Fruit fly (Drosophila melanogaster) S2 (cell line): ENCODE measurements around the gene CG13982.

Experiments
- CG8478 ChIP-seq: fragments of >200 bp; optimal IDR thresholded peaks from 2 replicates; lab custom pipeline; 2018
- CTCF ChIP-seq, 2 experiments: fragments of >200 bp; optimal IDR thresholded peaks; 2 replicates each; lab custom pipeline; 2018

CG13982 gene

DNA sequence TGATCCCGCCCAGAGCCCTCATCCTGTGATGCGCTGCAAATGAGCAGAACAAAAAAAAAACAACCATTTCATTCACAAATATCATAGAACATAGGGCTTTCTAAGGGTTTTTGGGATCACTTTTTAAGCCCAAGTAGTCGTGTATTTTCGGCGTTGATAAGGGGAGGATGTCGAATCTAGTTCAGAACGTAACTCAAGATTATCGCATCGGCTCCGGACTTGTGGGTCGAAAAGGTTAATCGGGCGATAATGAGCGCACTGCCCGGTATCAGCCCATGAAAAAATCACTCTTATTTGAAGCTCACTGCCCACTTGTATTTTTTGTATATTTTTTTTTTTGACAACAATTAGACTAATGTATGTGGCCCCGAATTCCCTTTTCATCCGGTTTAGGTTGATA lies 10.4 kb downstream of the CG13982 start:
- TF ChIP-seq CTCF (optimal IDR thresholded peaks at IDR 0.05; lab: Kevin White, UChicago): no peak
- TF ChIP-seq CG8478 (lab: Kevin White, UChicago): no peak

DNA sequence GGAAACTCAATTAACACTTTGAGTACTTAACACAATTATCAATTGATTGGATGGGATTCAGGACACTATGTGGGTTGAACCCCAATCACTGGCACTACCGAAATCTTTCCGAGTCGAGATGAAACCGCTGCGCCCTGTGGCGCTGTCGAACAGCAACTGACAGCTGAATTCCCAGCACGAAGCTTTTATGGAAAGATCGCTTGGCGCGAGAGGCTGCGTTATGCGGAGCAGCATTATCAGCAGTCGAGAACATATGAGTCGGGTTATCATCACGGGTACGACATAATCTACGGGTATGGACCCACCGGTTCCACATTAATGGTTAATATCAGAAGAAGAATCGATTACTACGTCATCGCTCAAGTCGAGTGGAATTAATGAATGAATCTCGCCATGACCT lies 11.0 kb downstream of the CG13982 start, which contains the start of gene Tig:
Tig (minus strand) TSS at position 163 of the 400 bp plus-strand sequence.
- TF ChIP-seq CTCF (optimal IDR thresholded peaks at IDR 0.05; lab: Kevin White, UChicago): no peak
- TF ChIP-seq CG8478 (lab: Kevin White, UChicago): no peak

DNA sequence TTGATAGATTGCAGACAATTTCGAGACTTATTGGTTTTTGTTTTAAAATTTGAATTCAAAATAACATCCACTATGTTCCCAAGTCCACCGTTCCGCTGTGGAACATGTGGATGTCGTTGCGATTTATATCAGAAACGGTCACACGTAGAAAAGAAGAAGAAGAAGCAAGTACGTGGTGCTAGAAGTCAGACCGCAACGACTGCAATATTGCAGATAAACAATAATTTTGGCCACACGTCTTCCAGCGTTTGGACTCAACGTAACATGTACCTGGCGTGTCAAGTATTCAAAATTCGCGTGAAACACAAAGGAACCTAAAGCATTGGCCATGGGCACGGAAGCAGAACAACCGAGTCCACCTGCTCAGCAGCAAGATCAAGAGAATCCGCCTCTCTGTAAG lies 12.1 kb downstream of the CG13982 start, which contains the start of gene Fic:
Fic (plus strand) TSS at position 139 of the 400 bp plus-strand sequence.
- TF ChIP-seq CTCF (optimal IDR thresholded peaks at IDR 0.05; lab: Kevin White, UChicago) (no peak), CG8478 (lab: Kevin White, UChicago) (no peak)

DNA sequence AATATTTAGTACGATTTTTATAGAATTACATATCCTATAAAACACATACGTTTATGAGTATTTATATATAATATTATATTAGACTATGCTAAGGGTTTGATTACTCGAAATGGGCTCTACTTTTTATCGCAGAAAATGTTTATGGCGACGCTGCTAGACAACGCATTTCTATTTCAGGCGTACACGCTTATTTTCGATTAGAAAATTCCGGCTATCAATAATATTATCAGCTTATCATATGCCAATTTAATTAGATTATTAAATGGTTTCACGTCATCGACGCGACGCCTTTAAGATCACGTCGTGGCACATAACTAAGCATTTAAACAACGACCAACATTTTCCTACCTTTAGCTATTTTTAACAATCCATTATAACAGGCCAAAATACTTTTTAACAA lies 14.2 kb downstream of the CG13982 start:
- TF ChIP-seq CTCF (optimal IDR thresholded peaks at IDR 0.05; lab: Kevin White, UChicago) (no peak), CG8478 (lab: Kevin White, UChicago) (no peak)

DNA sequence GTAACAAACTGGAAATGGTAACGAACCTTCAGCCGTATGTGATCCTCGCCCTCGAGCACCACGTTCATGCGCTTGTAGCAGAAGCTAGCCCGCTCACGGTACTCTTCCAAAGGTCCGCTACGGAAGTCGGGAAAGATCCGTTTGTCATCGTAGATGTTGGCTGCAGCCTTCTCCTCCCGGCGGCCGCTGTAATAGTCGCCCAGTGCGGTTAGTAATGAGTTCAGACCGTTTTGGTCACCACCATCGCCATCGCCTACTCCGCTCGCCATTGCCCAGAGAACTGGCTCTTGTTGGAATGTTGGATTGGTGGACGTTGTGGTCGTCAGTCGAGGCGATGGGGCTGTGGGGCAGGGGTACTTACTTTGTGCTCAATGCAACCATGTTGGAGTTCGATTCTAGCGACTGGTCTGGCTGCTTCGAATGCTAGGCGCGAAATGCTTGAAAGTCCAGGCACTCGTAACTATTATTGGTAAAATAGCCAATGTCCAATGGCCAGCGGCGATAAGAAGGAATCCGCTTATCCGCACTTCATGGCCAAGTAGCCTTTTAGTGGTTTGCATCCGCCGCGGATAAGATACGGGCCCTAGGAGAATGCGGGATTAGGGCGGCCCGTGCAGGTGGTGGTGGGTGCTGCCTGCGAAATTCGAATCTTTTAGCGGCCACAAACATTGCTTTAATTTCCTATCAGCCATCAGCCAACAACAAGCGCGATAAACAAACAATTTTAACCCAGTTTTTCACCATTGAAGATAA lies 35.6 kb downstream of the CG13982 start:
- TF ChIP-seq CG8478 (lab: Kevin White, UChicago) (no peak), CTCF (optimal IDR thresholded peaks at IDR 0.05; lab: Kevin White, UChicago) (no peak)

DNA sequence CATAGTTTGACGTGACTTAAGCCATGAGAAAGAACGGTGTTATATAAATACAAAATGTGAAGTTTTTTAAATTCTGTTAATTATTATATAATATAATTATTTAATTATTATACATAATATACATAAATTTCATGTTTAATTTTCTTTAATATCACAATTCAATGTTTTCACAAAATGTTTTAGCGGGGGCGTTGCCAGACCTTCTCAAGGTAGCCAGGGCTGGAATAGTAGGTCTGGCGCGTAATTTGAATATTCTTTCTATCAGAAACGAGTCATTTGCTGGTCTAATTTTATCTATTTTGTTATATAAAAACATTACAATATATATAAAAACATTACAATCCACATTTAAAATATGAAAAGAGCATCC lies 36.2 kb downstream of the CG13982 start, which contains the start of gene Acox3:
Acox3 (minus strand) TSS at position 70 of the 370 bp plus-strand sequence.
- TF ChIP-seq CG8478 (lab: Kevin White, UChicago) (no peak), CTCF (optimal IDR thresholded peaks at IDR 0.05; lab: Kevin White, UChicago) (no peak)

DNA sequence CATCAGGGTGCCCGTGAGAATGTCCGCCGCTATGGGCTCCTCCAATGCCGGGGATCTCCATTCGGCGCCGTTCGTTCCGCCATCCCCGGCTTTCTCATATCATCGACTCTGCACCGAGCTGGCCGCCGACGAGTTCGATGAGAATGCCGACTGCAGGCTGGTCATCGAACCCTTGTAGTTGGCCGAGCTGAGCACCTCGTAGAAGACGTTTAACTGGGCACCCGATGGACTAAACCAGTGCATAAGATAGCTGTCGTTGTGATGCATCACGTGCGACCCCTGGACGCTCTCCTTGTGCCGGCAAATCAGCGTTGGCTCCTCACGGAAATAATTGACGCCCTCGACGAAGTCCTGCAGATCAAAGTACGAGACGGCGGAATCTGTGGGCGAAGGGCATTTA lies 37.6 kb downstream of the CG13982 start:
- no peak for TF ChIP-seq CTCF (optimal IDR thresholded peaks at IDR 0.05; lab: Kevin White, UChicago)
- TF ChIP-seq CG8478 (lab: Kevin White, UChicago): no peak

DNA sequence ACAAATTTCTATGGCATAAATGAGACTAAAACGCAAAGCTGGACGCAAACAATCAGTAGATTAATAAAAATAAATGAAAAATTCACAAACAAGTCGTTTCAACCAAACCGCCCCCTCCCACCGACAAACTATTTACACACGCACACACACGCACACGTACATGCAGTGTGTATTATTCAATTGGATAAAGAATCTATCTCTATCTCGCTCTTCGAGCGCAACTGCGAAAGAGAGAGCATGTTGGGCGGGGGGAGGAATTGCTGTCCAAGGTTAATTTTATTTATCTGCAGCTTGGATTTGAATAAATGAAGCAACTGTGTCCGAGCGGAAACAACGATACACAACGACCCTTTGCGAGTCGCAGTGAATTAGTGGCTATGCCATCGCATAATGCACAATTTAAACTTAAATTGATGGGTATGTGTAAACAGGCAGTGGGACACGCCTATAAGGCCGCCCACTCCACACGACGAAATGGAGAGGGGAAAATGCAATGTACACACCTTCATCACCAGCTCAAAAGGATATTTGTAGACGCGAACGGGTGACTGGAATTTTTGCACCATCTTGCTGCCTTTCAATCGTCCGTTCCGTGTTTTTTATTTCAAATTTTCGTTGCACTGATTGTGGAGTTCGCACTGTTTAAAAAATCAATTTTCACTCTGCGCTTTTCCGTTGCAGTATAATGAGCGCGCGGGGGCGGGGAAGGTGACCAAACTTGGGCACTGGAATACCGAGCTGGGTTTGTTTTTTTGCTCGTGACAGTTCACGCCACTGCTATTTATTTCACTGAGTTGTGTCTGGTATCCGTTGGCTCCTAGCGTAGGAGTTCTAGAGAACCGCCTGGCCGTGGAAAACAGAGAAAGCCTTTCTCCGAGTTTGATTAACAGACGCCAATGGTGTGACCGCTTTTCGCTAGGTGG lies 43.2 kb downstream of the CG13982 start, which contains the start of gene retm:
retm (minus strand) TSS at position 898 of the 923 bp plus-strand sequence.
- TF ChIP-seq CG8478 (lab: Kevin White, UChicago): no peak
- peak; percentile 36 to 67 for TF ChIP-seq CTCF (optimal IDR thresholded peaks at IDR 0.05; lab: Kevin White, UChicago)

DNA sequence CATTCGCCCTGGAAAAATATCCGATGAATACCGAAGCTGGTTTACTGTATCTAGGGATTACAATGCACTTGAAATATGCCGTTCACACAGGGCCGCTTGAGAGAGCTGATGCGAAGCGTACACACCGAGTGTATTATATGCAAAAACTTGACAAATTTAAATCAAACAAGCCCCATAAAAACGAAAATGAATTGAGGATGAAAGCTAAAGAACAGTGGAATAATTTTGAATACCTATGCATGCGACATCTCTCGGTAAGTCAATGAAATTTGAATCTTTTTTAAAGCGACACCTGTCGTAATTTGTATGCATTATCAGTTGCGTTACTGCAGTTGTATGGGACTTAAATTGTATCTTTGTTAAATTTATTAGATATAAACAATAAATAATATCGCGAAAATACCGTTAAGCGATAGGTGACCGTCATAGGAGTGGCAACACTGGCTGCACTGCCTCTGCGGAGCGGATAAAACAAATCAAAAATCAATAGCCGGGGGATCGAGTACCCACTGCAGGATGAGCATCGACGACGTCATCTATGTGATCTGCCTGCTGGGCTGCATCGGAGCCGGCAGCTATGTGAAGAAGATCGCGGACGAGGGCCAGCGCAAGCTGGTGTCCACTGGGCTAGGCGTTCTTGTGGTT lies 44.0 kb downstream of the CG13982 start, which contains the start of gene frj:
frj (plus strand) TSS at position 98 of the 645 bp plus-strand sequence.
- no peak for TF ChIP-seq CG8478 (lab: Kevin White, UChicago)
- TF ChIP-seq CTCF (optimal IDR thresholded peaks at IDR 0.05; lab: Kevin White, UChicago): peak; percentile 87 to 91

DNA sequence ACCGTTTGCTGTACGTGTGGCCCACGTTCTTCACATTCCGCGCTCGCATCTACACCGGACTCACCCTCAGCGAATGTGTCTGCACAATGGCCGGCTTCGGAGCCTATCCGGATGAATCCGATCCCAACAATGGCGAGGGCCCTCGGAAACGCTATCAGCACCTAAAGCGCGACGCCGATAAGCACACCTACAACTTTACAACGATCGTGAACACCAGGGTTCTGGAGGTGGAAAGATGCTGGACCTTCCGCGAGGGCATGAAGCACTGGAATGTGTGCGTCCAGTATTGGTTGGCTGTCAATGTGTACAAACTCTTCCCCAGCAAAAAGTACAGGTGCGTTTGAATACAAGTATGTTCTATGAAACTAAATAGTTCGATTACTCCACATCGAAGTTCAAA lies 45.5 kb downstream of the CG13982 start:
- no peak for TF ChIP-seq CTCF (optimal IDR thresholded peaks at IDR 0.05; lab: Kevin White, UChicago)
- TF ChIP-seq CG8478 (lab: Kevin White, UChicago): no peak

DNA sequence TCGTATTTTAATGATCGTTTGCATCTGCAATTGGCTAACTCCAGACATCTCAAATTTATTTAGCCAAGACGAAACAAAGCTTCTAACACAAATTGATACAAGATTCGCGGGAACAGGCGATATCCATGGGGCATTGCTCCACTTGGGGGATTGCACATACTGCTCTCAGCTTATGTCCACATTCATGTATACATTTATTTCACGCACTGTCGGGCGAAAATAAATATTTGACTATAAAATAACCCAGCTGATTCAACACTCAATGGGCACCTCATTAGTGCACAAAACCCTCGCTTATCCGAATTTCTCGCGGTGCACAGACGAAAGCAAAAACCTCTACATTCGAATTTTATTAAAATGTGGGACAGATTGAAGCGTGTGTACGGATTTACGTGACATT lies 49.4 kb downstream of the CG13982 start:
- TF ChIP-seq CG8478 (lab: Kevin White, UChicago) (no peak), CTCF (optimal IDR thresholded peaks at IDR 0.05; lab: Kevin White, UChicago) (no peak)

DNA sequence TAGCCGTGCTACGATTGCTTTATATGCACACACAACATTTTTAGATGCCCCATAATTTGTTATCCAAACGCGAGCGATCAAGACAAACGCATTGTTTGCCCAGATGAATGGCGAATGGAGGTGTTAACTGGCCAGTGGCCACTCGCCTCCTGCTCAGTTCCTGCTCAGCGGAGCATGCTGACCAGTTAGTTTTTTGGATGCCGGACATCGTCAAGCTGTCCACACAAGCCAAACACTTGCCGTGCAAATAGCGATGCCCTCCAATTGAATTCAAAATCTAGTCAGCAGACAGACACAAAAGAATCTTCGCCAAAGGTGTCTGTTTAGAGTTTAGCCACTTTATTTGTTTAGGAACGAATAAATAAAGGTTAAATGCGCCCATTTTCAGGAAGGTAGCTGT lies 50.1 kb downstream of the CG13982 start:
- TF ChIP-seq CTCF (optimal IDR thresholded peaks at IDR 0.05; lab: Kevin White, UChicago): no peak
- TF ChIP-seq CG8478 (lab: Kevin White, UChicago): no peak

DNA sequence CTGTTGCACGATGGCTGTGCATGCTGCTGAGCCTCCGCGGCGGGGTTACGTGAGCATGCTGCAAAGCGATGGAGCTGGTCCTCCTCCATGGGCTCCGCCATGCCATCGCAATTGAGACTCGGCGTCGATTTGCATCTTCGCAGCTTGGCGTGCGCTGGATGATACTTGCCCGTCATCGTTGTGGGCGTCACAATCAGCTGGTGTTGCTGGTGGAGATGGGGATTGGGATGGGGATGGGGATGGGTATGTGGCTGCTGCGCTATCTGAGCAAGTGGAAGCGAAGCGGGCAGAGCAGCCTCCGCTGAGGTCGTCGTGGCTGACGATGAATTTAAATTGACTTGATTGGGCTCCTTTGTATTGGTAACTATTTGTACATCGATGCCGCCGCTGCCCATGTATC lies 51.3 kb downstream of the CG13982 start:
- TF ChIP-seq CTCF (optimal IDR thresholded peaks at IDR 0.05; lab: Kevin White, UChicago): no peak
- no peak for TF ChIP-seq CG8478 (lab: Kevin White, UChicago)

DNA sequence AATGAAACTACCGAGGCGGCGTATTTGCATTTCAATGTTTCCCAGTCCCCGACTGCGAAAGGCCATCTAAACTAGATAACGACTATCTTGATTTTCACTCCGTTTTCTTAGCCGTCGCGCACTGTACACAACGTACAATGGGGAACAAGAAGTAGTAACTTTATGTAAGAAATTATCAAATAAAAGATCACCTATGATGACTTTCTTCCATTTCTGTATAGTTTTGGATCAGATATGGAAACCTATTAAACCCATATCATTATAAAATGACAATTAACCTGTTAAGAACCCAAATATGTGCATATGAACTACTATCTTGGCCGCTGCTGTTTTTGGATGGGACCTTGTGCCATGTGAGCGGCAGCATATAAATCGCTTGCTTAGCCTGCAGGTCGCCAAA lies 52.2 kb downstream of the CG13982 start:
- TF ChIP-seq CG8478 (lab: Kevin White, UChicago) (no peak), CTCF (optimal IDR thresholded peaks at IDR 0.05; lab: Kevin White, UChicago) (no peak)
